Worm (Caenorhabditis elegans) whole organism, early embryonic: ENCODE data around the gene srh-95.

Source experiments
- B0310.2 ChIP-seq: sonication (generic microtip); optimal IDR thresholded peaks from 2 replicates; lab custom pipeline; 2016; ENCODE audit warnings: mild to moderate bottlenecking, missing genetic modification characterization, missing compliant biosample characterization
- aly-1 ChIP-seq: sonication (generic microtip); optimal IDR thresholded peaks from 2 replicates; lab custom pipeline; 2016; ENCODE audit warnings: missing genetic modification characterization, missing compliant biosample characterization
- ama-1 ChIP-seq: fragments of 150-350 bp; optimal IDR thresholded peaks from 2 replicates; lab custom pipeline; 2014
- ceh-36 ChIP-seq: sonication (generic microtip); optimal IDR thresholded peaks from 2 replicates; lab custom pipeline; 2016; ENCODE audit warnings: missing genetic modification characterization, inconsistent platforms, missing compliant biosample characterization
- hmbx-1 ChIP-seq: sonication (generic microtip); optimal IDR thresholded peaks from 2 replicates; lab custom pipeline; 2016; ENCODE audit warnings: mild to moderate bottlenecking, missing genetic modification characterization, missing compliant biosample characterization
- hmg-4 ChIP-seq: fragments of 200-800 bp; sonication (Bioruptor generic); optimal IDR thresholded peaks from 2 replicates; lab custom pipeline; 2018; ENCODE audit warnings: mild to moderate bottlenecking, missing genetic modification characterization, missing compliant biosample characterization
- hnd-1 ChIP-seq: sonication (generic microtip); optimal IDR thresholded peaks from 2 replicates; lab custom pipeline; 2016; ENCODE audit warnings: missing genetic modification characterization, missing compliant biosample characterization
- sea-1 ChIP-seq: fragments of 200-800 bp; sonication (Bioruptor generic); conservative IDR thresholded peaks from 2 replicates; pipeline ENCODE4 v1.3.6; 2022; ENCODE audit warnings: missing genetic modification characterization, missing compliant biosample characterization

ce11 chrV:16204888-16205287 is 41.8 kb upstream of the srh-95 start, which contains the start of gene irld-26:
- TF ChIP-seq B0310.2, result no peak
- no peak for TF ChIP-seq hnd-1
- TF ChIP-seq aly-1 (tag; lab: Kevin White, UChicago), result no peak
- no peak for TF ChIP-seq hmg-4
- no peak for TF ChIP-seq ceh-36 (tag; lab: Kevin White, UChicago)
- no peak for TF ChIP-seq ama-1 (lab: Kevin White, UChicago)
- no peak for TF ChIP-seq sea-1
- no peak for TF ChIP-seq hmbx-1 (tag; lab: Kevin White, UChicago)
